Fruit fly (Drosophila melanogaster): Measurements from ENCODE around the gene fz2.

fz2 gene

DNA sequence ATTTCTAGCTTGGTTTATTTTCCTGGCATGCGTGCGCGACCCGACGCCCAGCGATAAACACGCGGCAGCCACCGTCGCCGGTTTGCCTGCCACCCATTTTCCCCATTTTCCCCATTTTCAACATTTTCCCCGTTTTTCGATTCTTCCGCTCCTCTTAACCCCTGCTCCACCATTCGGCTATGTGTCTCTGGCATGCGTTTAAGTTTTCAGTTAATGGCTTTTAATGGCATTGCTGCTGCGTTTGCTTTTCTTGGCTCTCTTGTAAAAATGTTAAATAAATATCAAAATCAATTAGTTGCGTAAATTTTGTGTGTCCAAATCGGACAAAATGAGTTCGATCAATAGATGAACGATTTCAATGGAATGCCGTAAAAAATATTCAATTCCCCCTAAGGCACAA is 80.1 kb downstream of the fz2 start (continued):
- TF ChIP-seq abd-A (tag; optimal IDR thresholded peaks at IDR 0.05) = peak; percentile 29
- no peak for TF ChIP-seq Gsc (GFP tag; IDR thresholded peaks at IDR 0.05)
- no peak for TF ChIP-seq CG18764 (GFP tag; optimal IDR thresholded peaks at IDR 0.05)
- TF ChIP-seq HLH3B (GFP tag; IDR thresholded peaks at IDR 0.05) = no peak
- no peak for TF ChIP-seq CG12071 (GFP tag; optimal IDR thresholded peaks at IDR 0.05)
- no peak for TF ChIP-seq amos (GFP tag; IDR thresholded peaks at IDR 0.05; ENCODE audit: partially characterized antibody)
- TF ChIP-seq Sox102F (GFP tag; optimal IDR thresholded peaks at IDR 0.05) = no peak
- TF ChIP-seq kah (GFP tag; optimal IDR thresholded peaks at IDR 0.05) = no peak
- TF ChIP-seq inv (GFP tag; IDR thresholded peaks at IDR 0.05; ENCODE audit: partially characterized antibody) = no peak
- no peak for TF ChIP-seq twi (tag; optimal IDR thresholded peaks at IDR 0.05)
- TF ChIP-seq CG7963 (GFP tag; IDR thresholded peaks at IDR 0.05; ENCODE audit: partially characterized antibody) = no peak
- TF ChIP-seq CG11560 (tag; IDR thresholded peaks at IDR 0.05) = no peak
- TF ChIP-seq zen (tag; optimal IDR thresholded peaks at IDR 0.05) = no peak
- TF ChIP-seq CG17802 (tag; optimal IDR thresholded peaks at IDR 0.05) = no peak
- no peak for TF ChIP-seq CG12659 (GFP tag; optimal IDR thresholded peaks at IDR 0.05)
- no peak for TF ChIP-seq CG18619 (GFP tag; optimal IDR thresholded peaks at IDR 0.05)
- peak; percentile 2; the same call in 1 of the 2 replicates for TF ChIP-seq ap (GFP tag; IDR thresholded peaks at IDR 0.05)
- TF ChIP-seq E2f1 (GFP tag; IDR thresholded peaks at IDR 0.05) = no peak
- peak; percentile 3 for TF ChIP-seq Med (GFP tag)
- TF ChIP-seq CG4424 (GFP tag; optimal IDR thresholded peaks at IDR 0.05) = no peak
- 0 out of 2 replicates have a peak, but pooled peaks have one; percentile 31 for TF ChIP-seq CG10321 (GFP tag; IDR thresholded peaks at IDR 0.05)
- TF ChIP-seq CG3407 (GFP tag; optimal IDR thresholded peaks at IDR 0.05) = no peak
- TF ChIP-seq ci (GFP tag; IDR thresholded peaks at IDR 0.05) = 0 out of 3 replicates have a peak, but pooled peaks have one; percentile 31
- TF ChIP-seq Six4 (GFP tag; optimal IDR thresholded peaks at IDR 0.05) = no peak
- peak; percentile 68; the same call in 1 of the 3 replicates for TF ChIP-seq CG2199 (GFP tag; IDR thresholded peaks at IDR 0.05)
- TF ChIP-seq Neu2 (GFP tag; optimal IDR thresholded peaks at IDR 0.05; ENCODE audit: borderline replicate concordance) = no peak
- TF ChIP-seq CG9817 (tag; optimal IDR thresholded peaks at IDR 0.05) = no peak
- no peak for TF ChIP-seq Dfd (GFP tag; optimal IDR thresholded peaks at IDR 0.05)
- TF ChIP-seq Dek (tag; optimal IDR thresholded peaks at IDR 0.05) = no peak
- no peak for TF ChIP-seq CG9215 (GFP tag; IDR thresholded peaks at IDR 0.05)
- no peak for TF ChIP-seq tna (GFP tag; IDR thresholded peaks at IDR 0.05; ENCODE audit: partially characterized antibody)
- no peak for TF ChIP-seq cad (GFP tag; optimal IDR thresholded peaks at IDR 0.05)
- TF ChIP-seq trem (tag; optimal IDR thresholded peaks at IDR 0.05) = no peak
- TF ChIP-seq CG34376 (GFP tag; optimal IDR thresholded peaks at IDR 0.05) = no peak
- TF ChIP-seq CG14014 (GFP tag; IDR thresholded peaks at IDR 0.05) = no peak
- TF ChIP-seq lab (GFP tag; optimal IDR thresholded peaks at IDR 0.05) = no peak
- no peak for TF ChIP-seq Meics (GFP tag; optimal IDR thresholded peaks at IDR 0.05)
- no peak for TF ChIP-seq CG15011 (GFP tag; optimal IDR thresholded peaks at IDR 0.05)
- no peak for TF ChIP-seq ftz-f1 (GFP tag; optimal IDR thresholded peaks at IDR 0.05)
- no peak for TF ChIP-seq CG15479 (GFP tag; optimal IDR thresholded peaks at IDR 0.05)
- TF ChIP-seq crol (GFP tag; IDR thresholded peaks at IDR 0.05) = peak; percentile 59
- TF ChIP-seq z (GFP tag; IDR thresholded peaks at IDR 0.05) = no peak
- TF ChIP-seq stc (GFP tag; IDR thresholded peaks at IDR 0.05) = no peak
- TF ChIP-seq Ada2b (GFP tag; IDR thresholded peaks at IDR 0.05) = no peak
- TF ChIP-seq Lpt (GFP tag; optimal IDR thresholded peaks at IDR 0.05) = no peak
- TF ChIP-seq h (optimal IDR thresholded peaks at IDR 0.05) = no peak
- no peak for TF ChIP-seq CG16863 (GFP tag; optimal IDR thresholded peaks at IDR 0.05)
- TF ChIP-seq Fer1 (GFP tag; optimal IDR thresholded peaks at IDR 0.05) = no peak
- no peak for TF ChIP-seq CG6683 (GFP tag; optimal IDR thresholded peaks at IDR 0.05)
- no peak for TF ChIP-seq Fer2 (tag; optimal IDR thresholded peaks at IDR 0.05)
- no peak for TF ChIP-seq CG4854 (GFP tag; optimal IDR thresholded peaks at IDR 0.05)
- no peak for TF ChIP-seq az2 (GFP tag; optimal IDR thresholded peaks at IDR 0.05)
